Fruit fly (Drosophila melanogaster): ENCODE data around the gene Sf3b1.
A peak's percentile ranks its signal among the peaks of the same experiment; 100 is the strongest.

Sf3b1 gene

DNA sequence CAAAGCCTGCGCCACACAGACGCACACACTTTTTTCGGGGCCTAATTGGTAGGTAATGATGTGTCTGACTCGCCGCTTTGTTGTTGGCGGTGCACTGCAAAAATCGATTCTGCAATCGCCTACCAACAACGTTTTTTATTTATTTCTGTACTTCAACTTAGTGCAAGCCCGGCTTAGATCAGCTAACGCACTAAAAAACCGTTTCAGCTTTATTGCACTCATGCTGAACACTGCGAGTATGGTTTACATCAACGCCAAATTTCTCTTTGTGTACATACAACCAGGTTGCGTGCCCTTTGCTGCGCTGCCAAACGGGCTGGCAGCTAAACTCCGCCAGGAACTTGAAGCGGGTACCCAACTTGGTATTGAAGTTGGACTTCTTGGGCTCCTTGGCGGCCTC is 37.9 kb upstream of the Sf3b1 start:
- TF ChIP-seq CG33017 (tag; optimal IDR thresholded peaks at IDR 0.05) (no peak), CG14711 (tag; optimal IDR thresholded peaks at IDR 0.05) (no peak), kay (GFP tag; ENCODE audit: borderline replicate concordance) (no peak), tj (GFP tag; optimal IDR thresholded peaks at IDR 0.05) (no peak), CG1620 (GFP tag; optimal IDR thresholded peaks at IDR 0.05) (no peak), CG5204 (GFP tag; optimal IDR thresholded peaks at IDR 0.05) (no peak), ovo (GFP tag; optimal IDR thresholded peaks at IDR 0.05) (no peak), Crg-1 (GFP tag; optimal IDR thresholded peaks at IDR 0.05) (no peak)

DNA sequence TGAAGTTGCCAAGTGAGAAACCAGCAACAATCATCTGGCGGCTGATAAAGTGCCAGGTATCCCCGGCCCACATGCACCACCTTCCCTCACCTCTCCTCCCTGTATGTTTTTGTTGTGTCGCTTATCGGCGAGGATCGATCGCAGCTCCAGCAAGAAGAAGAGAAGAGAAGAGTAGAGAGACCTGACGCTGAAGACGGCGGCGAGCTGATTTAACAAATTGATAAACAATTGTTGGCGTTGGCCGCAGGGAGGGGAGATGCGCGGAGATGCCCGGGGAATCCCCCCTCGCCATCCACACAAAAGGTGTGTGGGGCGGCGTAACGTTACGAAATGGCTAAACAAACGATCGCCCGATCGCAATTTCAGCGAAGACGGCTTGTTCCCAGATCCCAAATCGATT is 34.4 kb upstream of the Sf3b1 start:
- no peak for TF ChIP-seq kay (GFP tag; ENCODE audit: borderline replicate concordance)
- TF ChIP-seq ovo (GFP tag; optimal IDR thresholded peaks at IDR 0.05) = no peak

DNA sequence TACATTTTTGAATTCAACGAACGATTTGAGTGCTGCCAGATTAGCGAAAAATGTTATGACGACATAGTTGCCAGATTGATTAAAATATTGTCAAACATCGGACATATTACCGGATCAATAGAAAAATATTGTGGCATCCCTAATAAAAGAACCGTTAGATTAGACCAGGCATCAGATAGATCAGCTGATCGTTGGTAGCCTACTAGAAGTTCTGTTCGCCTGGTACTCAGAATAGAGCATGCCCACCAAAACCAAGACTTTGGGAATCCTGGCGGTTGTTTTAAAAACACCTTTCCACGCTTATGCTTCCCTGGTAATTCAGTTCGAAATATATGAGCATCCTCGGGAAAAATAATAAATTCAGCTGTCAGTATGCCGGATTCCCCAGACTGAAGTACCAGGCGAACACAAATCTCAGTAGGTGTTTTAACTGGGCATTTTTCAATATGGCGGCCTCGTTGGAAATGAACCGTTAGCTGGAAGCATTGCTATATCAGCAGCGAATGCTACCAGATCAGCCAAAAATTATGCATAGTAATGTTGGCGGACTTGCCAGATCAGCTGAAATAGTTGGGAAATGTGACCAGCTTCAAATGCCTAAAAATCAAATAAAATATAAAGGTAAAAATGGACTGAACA is 27.4 kb upstream of the Sf3b1 start:
- TF ChIP-seq pad (GFP tag; optimal IDR thresholded peaks at IDR 0.05) = no peak
- peak; percentile 97 for TF ChIP-seq ovo (GFP tag; optimal IDR thresholded peaks at IDR 0.05)
- TF ChIP-seq Mnt (GFP tag; optimal IDR thresholded peaks at IDR 0.05) = peak; percentile 27
- TF ChIP-seq CG33017 (tag; optimal IDR thresholded peaks at IDR 0.05) = no peak
- TF ChIP-seq kay (GFP tag; ENCODE audit: borderline replicate concordance) = no peak
- no peak for TF ChIP-seq CG1620 (GFP tag; optimal IDR thresholded peaks at IDR 0.05)
- TF ChIP-seq tj (GFP tag; optimal IDR thresholded peaks at IDR 0.05) = peak; percentile 79
- TF ChIP-seq bab1 (GFP tag; optimal IDR thresholded peaks at IDR 0.05) = peak; percentile 69

dm6 chr2L:542338-542967 is 25.7 kb upstream of the Sf3b1 start, which contains the start of gene lwr:
lwr (minus strand) TSS chr2L:542580.
- TF ChIP-seq Crg-1 (GFP tag; optimal IDR thresholded peaks at IDR 0.05) (peak; percentile 22), CG7045 (GFP tag; optimal IDR thresholded peaks at IDR 0.05) (no peak), Mnt (GFP tag; optimal IDR thresholded peaks at IDR 0.05) (peak; percentile 34), pad (GFP tag; optimal IDR thresholded peaks at IDR 0.05) (peak; percentile 31), bab1 (GFP tag; optimal IDR thresholded peaks at IDR 0.05) (peak; percentile 33), tj (GFP tag; optimal IDR thresholded peaks at IDR 0.05) (no peak), cic (GFP tag; optimal IDR thresholded peaks at IDR 0.05) (no peak)

- TF ChIP-seq CG7101 (tag; optimal IDR thresholded peaks at IDR 0.05) = no peak
Measured at dm6 chr2L:543799-544198, 24.3 kb upstream of the Sf3b1 start.

dm6 chr2L:544444-545179 is 23.5 kb upstream of the Sf3b1 start, which contains the start of the genes Spp and nAChRbeta3:
Spp (minus strand) TSS chr2L:544653.
nAChRbeta3 (plus strand) TSS chr2L:545129.
- TF ChIP-seq CG14711 (tag; optimal IDR thresholded peaks at IDR 0.05) (no peak), Hr96 (GFP tag; optimal IDR thresholded peaks at IDR 0.05) (no peak), Mnt (GFP tag; optimal IDR thresholded peaks at IDR 0.05) (peak; percentile 34), CG11617 (GFP tag; optimal IDR thresholded peaks at IDR 0.05) (no peak)

dm6 chr2L:547978-548377 is 20.2 kb upstream of the Sf3b1 start:
- TF ChIP-seq CG1620 (GFP tag; optimal IDR thresholded peaks at IDR 0.05) (no peak), CG33017 (tag; optimal IDR thresholded peaks at IDR 0.05) (no peak)

DNA sequence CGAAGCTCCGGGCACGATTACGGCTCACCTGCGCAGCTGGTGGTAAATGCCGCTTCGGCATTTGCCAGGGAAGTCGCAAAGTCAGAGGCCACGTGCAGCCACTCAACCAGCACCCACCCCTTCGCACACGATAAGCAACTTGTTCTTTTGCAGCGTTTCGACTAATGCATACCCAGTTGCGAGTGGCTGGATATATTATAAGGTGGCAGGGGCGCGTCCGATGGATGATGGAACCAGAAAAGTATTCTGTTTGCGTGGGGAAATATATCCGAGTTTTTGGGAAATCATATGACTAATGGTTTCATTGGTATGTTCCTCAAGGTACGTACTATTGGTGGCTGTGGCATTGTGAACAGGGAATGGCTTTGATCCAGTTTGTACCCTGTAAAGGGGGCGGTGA is 18.5 kb upstream of the Sf3b1 start:
- TF ChIP-seq CG1620 (GFP tag; optimal IDR thresholded peaks at IDR 0.05) = no peak
- TF ChIP-seq pad (GFP tag; optimal IDR thresholded peaks at IDR 0.05) = no peak
- no peak for TF ChIP-seq CG11617 (GFP tag; optimal IDR thresholded peaks at IDR 0.05)
- no peak for TF ChIP-seq toe (GFP tag; optimal IDR thresholded peaks at IDR 0.05)
- TF ChIP-seq Crg-1 (GFP tag; optimal IDR thresholded peaks at IDR 0.05) = no peak
- TF ChIP-seq cic (GFP tag; optimal IDR thresholded peaks at IDR 0.05) = no peak
- no peak for TF ChIP-seq kay (GFP tag; ENCODE audit: borderline replicate concordance)
- no peak for TF ChIP-seq CG5204 (GFP tag; optimal IDR thresholded peaks at IDR 0.05)
- no peak for TF ChIP-seq CG33017 (tag; optimal IDR thresholded peaks at IDR 0.05)
- TF ChIP-seq Clk (GFP tag; optimal IDR thresholded peaks at IDR 0.05) = no peak
- no peak for TF ChIP-seq bab1 (GFP tag; optimal IDR thresholded peaks at IDR 0.05)

Data from whole organism, adult.